Worm (Caenorhabditis elegans) whole organism, L3 larva: ENCODE measurements around the gene Y37E11B.5.

Experiments used
- R02D3.7 ChIP-seq: fragments of 150-350 bp; optimal IDR thresholded peaks from 2 replicates; lab custom pipeline; 2014; ENCODE audit warnings: missing biosample characterization, missing genetic modification characterization
- ZK546.5 ChIP-seq: sonication (generic microtip); optimal IDR thresholded peaks from 2 replicates; lab custom pipeline; 2017; ENCODE audit warnings: missing biosample characterization, missing genetic modification characterization
- ama-1 ChIP-seq: fragments of 150-350 bp; optimal IDR thresholded peaks from 2 replicates; lab custom pipeline; 2018
- ceh-16 ChIP-seq: sonication (generic microtip); optimal IDR thresholded peaks from 2 replicates; lab custom pipeline; 2017; ENCODE audit warnings: missing biosample characterization, missing genetic modification characterization
- ceh-28 ChIP-seq: fragments of 150-350 bp; optimal IDR thresholded peaks from 2 replicates; lab custom pipeline; 2014; ENCODE audit warnings: missing biosample characterization, missing genetic modification reagents, missing genetic modification characterization
- ceh-82 ChIP-seq: fragments of 150-350 bp; optimal IDR thresholded peaks from 2 replicates; lab custom pipeline; 2014; ENCODE audit warnings: missing biosample characterization, missing genetic modification characterization
- ceh-9 ChIP-seq: sonication (generic microtip); optimal IDR thresholded peaks from 2 replicates; lab custom pipeline; 2018; ENCODE audit warnings: missing biosample characterization, missing genetic modification characterization
- daf-12 ChIP-seq: fragments of 150-350 bp; optimal IDR thresholded peaks from 2 replicates; lab custom pipeline; 2014; ENCODE audit warnings: missing biosample characterization, missing genetic modification reagents, missing genetic modification characterization
- egl-27 ChIP-seq: sonication (generic microtip); optimal IDR thresholded peaks from 4 replicates; lab custom pipeline; 2017; ENCODE audit warnings: missing biosample characterization, missing genetic modification reagents, missing genetic modification characterization
- egl-5 ChIP-seq: fragments of 150-350 bp; optimal IDR thresholded peaks from 2 replicates; lab custom pipeline; 2017; ENCODE audit warnings: missing biosample characterization, missing genetic modification reagents, missing genetic modification characterization, inconsistent platforms
- elt-1 ChIP-seq: fragments of 150-350 bp; optimal IDR thresholded peaks from 2 replicates; lab custom pipeline; 2014; ENCODE audit warnings: missing biosample characterization, missing genetic modification characterization
- elt-2 ChIP-seq: sonication (generic microtip); optimal IDR thresholded peaks from 2 replicates; lab custom pipeline; 2016; ENCODE audit warnings: missing genetic modification reagents, mild to moderate bottlenecking, missing genetic modification characterization, missing compliant biosample characterization
- elt-3 ChIP-seq, 3 experiments: fragments of 150-350 bp in 1 of 3; sonication (generic microtip) in 2 of 3; optimal IDR thresholded peaks; 2 replicates in 2 of 3; 4 replicates in 1 of 3; lab custom pipeline; 2014 to 2017; ENCODE audit warnings: missing biosample characterization in 3 of 3, missing genetic modification characterization in 3 of 3
- eor-1 ChIP-seq, 2 experiments: fragments of 150-350 bp; optimal IDR thresholded peaks; 2 replicates each; lab custom pipeline; 2014 to 2018; ENCODE audit warnings: missing biosample characterization in 2 of 2, missing genetic modification characterization in 2 of 2
- fkh-2 ChIP-seq: fragments of 150-350 bp; optimal IDR thresholded peaks from 2 replicates; lab custom pipeline; 2014; ENCODE audit warnings: missing biosample characterization, missing genetic modification reagents, missing genetic modification characterization
- fos-1 ChIP-seq: fragments of 150-350 bp; optimal IDR thresholded peaks from 2 replicates; lab custom pipeline; 2014; ENCODE audit warnings: missing biosample characterization, missing genetic modification characterization
- hmg-11 ChIP-seq: sonication (generic microtip); optimal IDR thresholded peaks from 2 replicates; lab custom pipeline; 2016; ENCODE audit warnings: missing genetic modification characterization, missing compliant biosample characterization
- jun-1 ChIP-seq: fragments of 150-350 bp; optimal IDR thresholded peaks from 2 replicates; lab custom pipeline; 2014; ENCODE audit warnings: missing biosample characterization, missing genetic modification reagents, missing genetic modification characterization
- lin-15B ChIP-seq: fragments of 150-350 bp; optimal IDR thresholded peaks from 2 replicates; lab custom pipeline; 2014; ENCODE audit warnings: missing biosample characterization, missing genetic modification characterization
- lin-39 ChIP-seq: fragments of 150-350 bp; optimal IDR thresholded peaks from 2 replicates; lab custom pipeline; 2018; ENCODE audit warnings: missing biosample characterization, missing genetic modification reagents, missing genetic modification characterization
- lsy-12 ChIP-seq: sonication (generic microtip); optimal IDR thresholded peaks from 2 replicates; lab custom pipeline; 2016; ENCODE audit warnings: mild to moderate bottlenecking, missing genetic modification characterization, missing compliant biosample characterization
- mdl-1 ChIP-seq: fragments of 150-350 bp; optimal IDR thresholded peaks from 2 replicates; lab custom pipeline; 2014; ENCODE audit warnings: missing biosample characterization, missing genetic modification characterization
- mml-1 ChIP-seq: fragments of 150-350 bp; sonication (generic microtip); optimal IDR thresholded peaks from 3 replicates; lab custom pipeline; 2014; ENCODE audit warnings: missing biosample characterization, missing genetic modification characterization
- nfya-1 ChIP-seq: sonication (generic microtip); optimal IDR thresholded peaks from 2 replicates; lab custom pipeline; 2017; ENCODE audit warnings: missing genetic modification characterization, mild to moderate bottlenecking, missing compliant biosample characterization, antibody characterized with exemption, moderate library complexity; ENCODE audit not compliant: insufficient read depth
- nhr-11 ChIP-seq: fragments of 150-350 bp; optimal IDR thresholded peaks from 2 replicates; lab custom pipeline; 2014; ENCODE audit warnings: missing biosample characterization, missing genetic modification characterization
- nhr-12 ChIP-seq: fragments of 150-350 bp; optimal IDR thresholded peaks from 2 replicates; lab custom pipeline; 2014; ENCODE audit warnings: missing biosample characterization, missing genetic modification characterization
- nhr-23 ChIP-seq: fragments of 150-350 bp; optimal IDR thresholded peaks from 2 replicates; lab custom pipeline; 2014; ENCODE audit warnings: missing biosample characterization, missing genetic modification reagents, missing genetic modification characterization
- nhr-237 ChIP-seq: fragments of 150-350 bp; optimal IDR thresholded peaks from 2 replicates; lab custom pipeline; 2014; ENCODE audit warnings: missing biosample characterization, missing genetic modification characterization
- nhr-25 ChIP-seq: sonication (generic microtip); optimal IDR thresholded peaks from 2 replicates; lab custom pipeline; 2017; ENCODE audit warnings: missing biosample characterization, missing genetic modification characterization
- nhr-28 ChIP-seq: fragments of 150-350 bp; optimal IDR thresholded peaks from 2 replicates; lab custom pipeline; 2014; ENCODE audit warnings: missing biosample characterization, missing genetic modification characterization
- nhr-43 ChIP-seq: sonication (generic microtip); optimal IDR thresholded peaks from 2 replicates; lab custom pipeline; 2016; ENCODE audit warnings: mild to moderate bottlenecking, missing genetic modification characterization, missing compliant biosample characterization; ENCODE audit not compliant: poor library complexity, severe bottlenecking
- nhr-67 ChIP-seq: fragments of 150-350 bp; optimal IDR thresholded peaks from 2 replicates; lab custom pipeline; 2014; ENCODE audit warnings: missing biosample characterization, missing genetic modification characterization
- nhr-76 ChIP-seq: fragments of 150-350 bp; sonication (generic microtip); optimal IDR thresholded peaks from 5 replicates; lab custom pipeline; 2014; ENCODE audit warnings: missing biosample characterization, missing genetic modification characterization
- nhr-77 ChIP-seq: fragments of 150-350 bp; optimal IDR thresholded peaks from 2 replicates; lab custom pipeline; 2014; ENCODE audit warnings: missing biosample characterization, missing genetic modification characterization
- pha-4 ChIP-seq: fragments of 150-350 bp; optimal IDR thresholded peaks from 2 replicates; lab custom pipeline; 2014; ENCODE audit warnings: missing biosample characterization, missing genetic modification reagents, missing genetic modification characterization
- pqm-1 ChIP-seq: fragments of 150-350 bp; optimal IDR thresholded peaks from 2 replicates; lab custom pipeline; 2017; ENCODE audit warnings: missing biosample characterization, missing genetic modification characterization, inconsistent platforms
- skn-1 ChIP-seq: fragments of 150-350 bp; optimal IDR thresholded peaks from 2 replicates; lab custom pipeline; 2014; ENCODE audit warnings: missing biosample characterization, missing genetic modification characterization
- snpc-4 ChIP-seq: fragments of 150-350 bp; optimal IDR thresholded peaks from 2 replicates; lab custom pipeline; 2014; ENCODE audit warnings: missing biosample characterization, missing genetic modification characterization
- tbx-2 ChIP-seq: sonication (generic microtip); optimal IDR thresholded peaks from 2 replicates; lab custom pipeline; 2016; ENCODE audit warnings: mild to moderate bottlenecking, missing genetic modification characterization, missing compliant biosample characterization
- unc-39 ChIP-seq: sonication (generic microtip); optimal IDR thresholded peaks from 4 replicates; lab custom pipeline; 2017; ENCODE audit warnings: missing biosample characterization, missing genetic modification characterization
- unc-62 ChIP-seq: fragments of 150-350 bp; sonication (generic microtip); optimal IDR thresholded peaks from 4 replicates; lab custom pipeline; 2014; ENCODE audit warnings: missing biosample characterization, missing genetic modification reagents, missing genetic modification characterization
- zag-1 ChIP-seq: fragments of 150-350 bp; optimal IDR thresholded peaks from 2 replicates; lab custom pipeline; 2014; ENCODE audit warnings: missing biosample characterization, missing genetic modification characterization
- ztf-11 ChIP-seq: fragments of 150-350 bp; optimal IDR thresholded peaks from 2 replicates; lab custom pipeline; 2014; ENCODE audit warnings: missing biosample characterization, missing genetic modification characterization
- ztf-4 ChIP-seq: fragments of 150-350 bp; optimal IDR thresholded peaks from 2 replicates; lab custom pipeline; 2014; ENCODE audit warnings: missing biosample characterization, missing genetic modification characterization

Y37E11B.5 gene

ce11 chrIV:3552933-3553332 lies 45.4 kb downstream of the Y37E11B.5 start:
- no peak for TF ChIP-seq lin-15B (tag; lab: Kevin White, UChicago)
- TF ChIP-seq ZK546.5 (tag; lab: Kevin White, UChicago): no peak
- no peak for TF ChIP-seq nhr-11
- no peak for TF ChIP-seq lin-39
- no peak for TF ChIP-seq elt-2 (tag; lab: Kevin White, UChicago)
- no peak for TF ChIP-seq nhr-25
- no peak for TF ChIP-seq nhr-76 (tag; lab: Kevin White, UChicago)
- TF ChIP-seq eor-1 (tag; optimal IDR thresholded peaks at IDR 0.05; lab: Kevin White, UChicago): no peak
- no peak for TF ChIP-seq nhr-67 (tag; lab: Kevin White, UChicago)

- TF ChIP-seq ceh-9 (tag; lab: Kevin White, UChicago) (no peak), hmg-11 (tag; lab: Kevin White, UChicago) (peak; percentile 95), ztf-11 (no peak), nhr-43 (tag; lab: Kevin White, UChicago) (peak; percentile 75), nfya-1 (tag; lab: Kevin White, UChicago) (peak; percentile 47), skn-1 (tag; lab: Kevin White, UChicago) (no peak), elt-3 (tag; optimal IDR thresholded peaks at IDR 0.05; lab: Kevin White, UChicago) (no peak), nhr-76 (tag; lab: Kevin White, UChicago) (no peak), nhr-12 (tag; lab: Kevin White, UChicago) (no peak), nhr-77 (tag; lab: Kevin White, UChicago) (no peak), jun-1 (tag; lab: Kevin White, UChicago) (no peak), nhr-237 (tag; lab: Kevin White, UChicago) (no peak), eor-1 (tag; optimal IDR thresholded peaks at IDR 0.05; lab: Kevin White, UChicago) (no peak), unc-39 (tag; lab: Kevin White, UChicago) (no peak), nhr-25 (no peak), nhr-11 (no peak), unc-62 (no peak), lin-15B (tag; lab: Kevin White, UChicago) (peak; percentile 27), lsy-12 (tag; lab: Kevin White, UChicago) (peak; percentile 58), mml-1 (tag; lab: Kevin White, UChicago) (no peak), pqm-1 (peak; percentile 17), zag-1 (tag; lab: Kevin White, UChicago) (no peak), ceh-82 (no peak), R02D3.7 (no peak), pha-4 (no peak), nhr-23 (tag; lab: Kevin White, UChicago) (no peak), ztf-4 (peak; percentile 4), egl-27 (tag; lab: Kevin White, UChicago) (no peak), daf-12 (tag; lab: Kevin White, UChicago) (no peak), egl-5 (tag; lab: Kevin White, UChicago) (no peak), nhr-28 (no peak), ceh-16 (tag; lab: Kevin White, UChicago) (no peak), elt-2 (tag; lab: Kevin White, UChicago) (peak; percentile 33), snpc-4 (peak; percentile 9), lin-39 (peak; percentile 57), mdl-1 (tag; lab: Kevin White, UChicago) (no peak), ama-1 (lab: Kevin White, UChicago) (no peak), tbx-2 (tag; lab: Kevin White, UChicago) (peak; percentile 53), fkh-2 (tag; lab: Kevin White, UChicago) (no peak), nhr-67 (tag; lab: Kevin White, UChicago) (no peak), ceh-28 (no peak), elt-1 (tag; lab: Kevin White, UChicago) (no peak), fos-1 (tag; lab: Kevin White, UChicago) (no peak)
Observed at ce11 chrIV:3551777-3552462, 46.4 kb downstream of the Y37E11B.5 start.
